Fruit fly (Drosophila melanogaster) whole organism, prepupa: ENCODE data around the gene fan.

Experiments used
- CG10669 ChIP-seq: fragments of 200-800 bp; sonication (Bioruptor generic); optimal IDR thresholded peaks from 3 replicates; lab custom pipeline; 2018; ENCODE audit warnings: missing biosample characterization, mild to moderate bottlenecking, missing genetic modification characterization, moderate library complexity
- CG1621 ChIP-seq: fragments of 200-800 bp; sonication (Bioruptor generic); optimal IDR thresholded peaks from 3 replicates; lab custom pipeline; 2018; ENCODE audit warnings: missing biosample characterization, mild to moderate bottlenecking, missing genetic modification characterization
- CG34406 ChIP-seq: fragments of 200-800 bp; sonication (Bioruptor generic); optimal IDR thresholded peaks from 3 replicates; lab custom pipeline; 2016; ENCODE audit warnings: missing biosample characterization, missing genetic modification characterization
- CG6854 ChIP-seq: fragments of 200-800 bp; sonication (Bioruptor generic); optimal IDR thresholded peaks from 2 replicates; lab custom pipeline; 2017; ENCODE audit warnings: missing biosample characterization, mild to moderate bottlenecking, missing genetic modification characterization
- Ets96B ChIP-seq: fragments of 200-800 bp; optimal IDR thresholded peaks from 2 replicates; lab custom pipeline; 2019; ENCODE audit warnings: missing biosample characterization, mild to moderate bottlenecking, missing genetic modification characterization, moderate library complexity
- OdsH ChIP-seq: fragments of 200-800 bp; sonication (Bioruptor generic); optimal IDR thresholded peaks from 3 replicates; lab custom pipeline; 2016; ENCODE audit warnings: missing biosample characterization, missing genetic modification characterization
- Sox102F ChIP-seq: fragments of 200-800 bp; sonication (Bioruptor generic); optimal IDR thresholded peaks from 2 replicates; lab custom pipeline; 2016; ENCODE audit warnings: missing biosample characterization, mild to moderate bottlenecking, missing genetic modification characterization
- dac ChIP-seq: fragments of 200-800 bp; sonication (Bioruptor generic); optimal IDR thresholded peaks from 2 replicates; lab custom pipeline; 2017; ENCODE audit warnings: missing biosample characterization, mild to moderate bottlenecking, missing genetic modification characterization
- eg ChIP-seq: fragments of 200-800 bp; sonication (Bioruptor generic); IDR thresholded peaks from 3 replicates; pipeline ENCODE4 v1.3.6; 2022; ENCODE audit warnings: missing biosample characterization, missing genetic modification characterization
- ss ChIP-seq, 2 experiments: fragments of 200-800 bp; sonication (Bioruptor generic); optimal IDR thresholded peaks; 2 replicates in 1 of 2; 3 replicates in 1 of 2; lab custom pipeline; 2017 to 2018; ENCODE audit warnings: mild to moderate bottlenecking in 2 of 2, missing biosample characterization in 2 of 2, missing genetic modification characterization in 2 of 2, moderate library complexity in 1 of 2
- topi ChIP-seq: fragments of 200-800 bp; sonication (Bioruptor generic); optimal IDR thresholded peaks from 3 replicates; lab custom pipeline; 2016; ENCODE audit warnings: missing biosample characterization, missing genetic modification characterization

DNA sequence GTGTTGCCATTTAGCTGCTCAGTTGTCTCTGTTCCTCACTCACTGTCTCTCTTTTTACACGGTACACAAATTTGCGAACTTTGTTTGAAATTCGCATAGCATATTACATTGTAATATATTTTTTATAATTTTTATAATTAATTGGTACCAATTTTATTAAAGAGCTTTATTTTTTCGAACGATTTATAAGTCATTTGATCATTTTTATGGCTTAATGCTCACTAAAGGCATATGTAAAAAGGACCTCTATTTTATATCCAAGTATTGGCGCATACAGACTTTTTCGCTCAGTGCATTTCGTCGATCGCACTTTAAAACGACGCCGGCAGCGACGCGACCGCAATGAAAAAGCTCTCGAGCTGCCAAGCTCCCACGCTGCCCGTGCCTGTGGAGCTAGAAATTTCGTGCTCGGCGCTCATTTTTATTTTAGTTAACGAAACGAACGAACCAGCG, 12.8 kb upstream of the fan start:
- TF ChIP-seq Ets96B (tag; lab: Kevin White, UChicago) (peak; percentile 90), ss (GFP tag; optimal IDR thresholded peaks at IDR 0.05; lab: Kevin White, UChicago) (peak; percentile 82 to 86), topi (peak; percentile 82), CG6854 (GFP tag; lab: Kevin White, UChicago) (peak; percentile 45), CG10669 (GFP tag; lab: Kevin White, UChicago) (peak; percentile 92), dac (GFP tag; lab: Kevin White, UChicago) (peak; percentile 91), Sox102F (peak; percentile 81), CG1621 (tag; lab: Kevin White, UChicago) (peak; percentile 76), CG34406 (GFP tag; lab: Kevin White, UChicago) (peak; percentile 94), OdsH (GFP tag; lab: Kevin White, UChicago) (peak; percentile 96), eg (GFP tag; lab: Robert Waterston, UW) (peak; percentile 95)
